Fruit fly (Drosophila melanogaster): ENCODE measurements around the gene Mcm6.

Mcm6 gene

DNA sequence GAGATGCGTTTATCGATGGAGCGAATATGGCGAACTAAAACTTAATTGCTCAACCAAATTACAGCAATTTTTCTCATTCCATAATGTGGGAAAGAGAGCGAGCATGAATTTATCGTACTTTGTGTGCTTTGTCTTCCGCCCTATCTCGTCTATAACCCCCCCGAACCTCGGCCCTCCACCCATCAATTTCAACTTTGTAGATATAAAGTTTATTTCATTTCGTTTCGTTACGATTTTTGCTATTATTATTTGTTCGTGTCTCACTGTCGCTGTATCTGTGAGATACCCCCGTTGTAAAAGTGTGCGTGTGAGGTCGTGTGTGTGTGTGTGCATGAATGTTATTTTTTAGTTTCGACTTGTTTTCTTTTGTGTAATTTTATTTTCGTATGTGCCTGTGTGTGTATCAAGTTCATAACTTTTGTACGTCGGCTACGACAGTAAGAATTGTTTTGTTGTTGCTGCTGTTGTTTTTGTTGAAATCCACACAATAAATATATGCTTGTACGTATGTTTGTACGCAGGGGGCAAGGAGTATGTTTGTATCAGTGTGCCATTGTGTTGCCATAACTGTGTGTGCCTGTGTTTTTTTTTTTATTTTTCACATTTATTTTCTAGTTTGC lies 34.5 kb downstream of the Mcm6 start:
- TF ChIP-seq sqz (GFP tag; optimal IDR thresholded peaks at IDR 0.05) (peak; percentile 31), mirr (GFP tag; optimal IDR thresholded peaks at IDR 0.05) (peak; percentile 91), sd (tag; optimal IDR thresholded peaks at IDR 0.05) (peak; percentile 20), CG12769 (tag; optimal IDR thresholded peaks at IDR 0.05) (peak; percentile 20), CG15514 (GFP tag; optimal IDR thresholded peaks at IDR 0.05) (peak; percentile 22), Med (GFP tag) (peak; percentile 66), HLH4C (GFP tag; IDR thresholded peaks at IDR 0.05; ENCODE audit: partially characterized antibody) (peak; percentile 45; the same call in 1 of the 3 replicates), CG10267 (tag; optimal IDR thresholded peaks at IDR 0.05) (no peak), Deaf1 (tag; optimal IDR thresholded peaks at IDR 0.05) (peak; percentile 16), cg (GFP tag; optimal IDR thresholded peaks at IDR 0.05) (peak; percentile 81), PHDP (tag; optimal IDR thresholded peaks at IDR 0.05) (no peak), Rfx (GFP tag; IDR thresholded peaks at IDR 0.05) (peak; percentile 20; the same call in 1 of the 2 replicates), lab (GFP tag; optimal IDR thresholded peaks at IDR 0.05) (peak; percentile 32), abd-A (tag; optimal IDR thresholded peaks at IDR 0.05) (peak; percentile 33), sug (tag; optimal IDR thresholded peaks at IDR 0.05) (peak; percentile 13), CG10543 (GFP tag; optimal IDR thresholded peaks at IDR 0.05) (peak; percentile 11), B-H2 (GFP tag; optimal IDR thresholded peaks at IDR 0.05) (peak; percentile 24), eve (GFP tag; optimal IDR thresholded peaks at IDR 0.05) (peak in 1 of 2 experiments; percentile 82), crol (GFP tag; IDR thresholded peaks at IDR 0.05) (peak; percentile 60), CG8924 (tag; optimal IDR thresholded peaks at IDR 0.05) (peak; percentile 24), Neu2 (GFP tag; optimal IDR thresholded peaks at IDR 0.05; ENCODE audit: borderline replicate concordance) (no peak), Pdp1 (GFP tag; optimal IDR thresholded peaks at IDR 0.05) (peak in 1 of 2 experiments; percentile 15), CG13123 (GFP tag; optimal IDR thresholded peaks at IDR 0.05) (no peak), caup (GFP tag; optimal IDR thresholded peaks at IDR 0.05; ENCODE audit: severe bottlenecking) (peak; percentile 23), exex (tag; optimal IDR thresholded peaks at IDR 0.05) (peak; percentile 58), GATAe (GFP tag; conservative IDR thresholded peaks at IDR 0.05) (peak; percentile 23; the same call in 1 of the 2 replicates), CG14441 (GFP tag; IDR thresholded peaks at IDR 0.05) (peak; percentile 80), CG5180 (GFP tag; optimal IDR thresholded peaks at IDR 0.05) (peak; percentile 54), TFAM (GFP tag; optimal IDR thresholded peaks at IDR 0.05) (no peak), Usf (GFP tag; optimal IDR thresholded peaks at IDR 0.05) (no peak)

DNA sequence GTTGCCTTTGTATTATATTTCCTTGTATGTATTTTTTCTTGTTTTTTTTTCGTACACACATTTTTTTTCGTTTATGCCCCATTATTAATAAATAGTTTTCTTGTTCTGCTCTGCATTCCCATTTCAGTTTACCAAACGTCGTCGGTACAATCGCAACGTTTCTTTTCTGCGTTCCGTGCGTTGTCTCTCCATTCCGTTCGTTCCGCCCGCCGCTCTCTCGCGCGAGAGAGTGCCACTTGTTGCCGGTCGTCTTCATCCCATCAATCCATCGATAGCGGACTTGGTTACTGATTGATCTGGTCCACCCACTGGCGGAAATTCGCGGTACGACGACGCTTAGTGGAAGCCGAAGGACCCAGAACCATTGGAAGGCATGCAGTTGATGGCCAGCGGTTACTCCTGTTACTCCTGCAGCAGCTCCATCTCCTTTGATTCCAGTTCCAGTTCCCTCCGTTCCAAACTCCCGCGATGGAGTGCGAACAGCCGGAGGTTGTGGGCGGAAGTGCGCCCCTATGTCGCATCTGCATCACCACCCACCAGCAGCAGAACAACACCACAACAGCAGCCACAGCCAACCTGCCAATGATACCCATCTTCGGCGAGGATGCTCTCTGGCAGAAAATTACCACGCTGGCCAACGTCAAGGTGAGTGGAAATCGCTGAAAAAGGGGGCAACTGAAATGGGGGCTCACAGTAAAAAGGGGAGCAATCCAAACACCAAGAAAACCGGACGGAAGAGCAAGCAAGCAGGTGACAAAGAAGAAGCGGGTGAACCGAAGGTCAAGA lies 35.3 kb downstream of the Mcm6 start:
- TF ChIP-seq CG7271 (tag; optimal IDR thresholded peaks at IDR 0.05): no peak
- no peak for TF ChIP-seq CG11560 (tag; IDR thresholded peaks at IDR 0.05)
- no peak for TF ChIP-seq Gsc (GFP tag; IDR thresholded peaks at IDR 0.05)
- no peak for TF ChIP-seq bowl (GFP tag; IDR thresholded peaks at IDR 0.05)
- no peak for TF ChIP-seq CG8089 (GFP tag; optimal IDR thresholded peaks at IDR 0.05)
- peak; percentile 48 to 50 for TF ChIP-seq Trl (optimal IDR thresholded peaks at IDR 0.05)
- TF ChIP-seq Trl (GFP tag; optimal IDR thresholded peaks at IDR 0.05): no peak
- TF ChIP-seq Antp (GFP tag; optimal IDR thresholded peaks at IDR 0.05): no peak
- TF ChIP-seq Rfx (GFP tag; IDR thresholded peaks at IDR 0.05): no peak
- TF ChIP-seq CG7556 (GFP tag; optimal IDR thresholded peaks at IDR 0.05): no peak
- TF ChIP-seq chm (GFP tag; IDR thresholded peaks at IDR 0.05): 0 out of 2 replicates have a peak, but pooled peaks have one; percentile 10
- no peak for TF ChIP-seq nerfin-1 (tag; optimal IDR thresholded peaks at IDR 0.05)
- TF ChIP-seq CG12104 (GFP tag; optimal IDR thresholded peaks at IDR 0.05): no peak
- no peak for TF ChIP-seq cwo (GFP tag; optimal IDR thresholded peaks at IDR 0.05)
- no peak for TF ChIP-seq vfl (GFP tag; optimal IDR thresholded peaks at IDR 0.05)
- no peak for TF ChIP-seq sd (tag; optimal IDR thresholded peaks at IDR 0.05)
- TF ChIP-seq sens (GFP tag): peak; percentile 64
- peak; percentile 74 for TF ChIP-seq kah (GFP tag; optimal IDR thresholded peaks at IDR 0.05)
- no peak for TF ChIP-seq CG18764 (GFP tag; optimal IDR thresholded peaks at IDR 0.05)
- no peak for TF ChIP-seq CG9876 (GFP tag; optimal IDR thresholded peaks at IDR 0.05)
